Fruit fly (Drosophila melanogaster) ovary, adult (tissue): ENCODE results near the gene MAPk-Ak2.
A peak's percentile ranks its signal among the peaks of the same experiment; 100 is the strongest.

Experiments used
- CG17801 ChIP-seq: fragments of 200-800 bp; optimal IDR thresholded peaks from 2 replicates; lab custom pipeline; 2019; ENCODE audit warnings: missing biosample characterization, mild to moderate bottlenecking, missing genetic modification characterization, moderate library complexity; ENCODE audit not compliant: partially characterized antibody

The MAPk-Ak2 gene

DNA sequence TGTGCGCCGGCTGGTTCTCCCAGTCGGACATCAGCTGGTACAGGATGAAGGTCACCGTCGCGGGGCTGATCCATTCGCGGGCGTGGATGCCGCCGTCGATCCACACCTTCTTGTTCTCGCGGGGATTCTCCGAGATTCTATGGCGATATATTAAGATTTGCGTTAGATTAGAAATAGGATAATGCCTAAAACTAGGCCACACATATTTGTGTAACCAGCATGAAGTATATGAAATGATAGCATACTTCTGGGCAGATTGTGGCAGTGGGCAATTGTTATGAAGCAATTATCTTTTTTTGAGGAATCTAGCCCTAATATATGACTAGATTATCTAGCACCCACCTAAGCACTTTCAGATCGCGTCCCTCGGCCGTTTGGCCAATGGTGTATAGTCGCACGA is 2.7 kb upstream of the MAPk-Ak2 start:
- no peak for TF ChIP-seq CG17801 (GFP tag; lab: Kevin White, UChicago)

DNA sequence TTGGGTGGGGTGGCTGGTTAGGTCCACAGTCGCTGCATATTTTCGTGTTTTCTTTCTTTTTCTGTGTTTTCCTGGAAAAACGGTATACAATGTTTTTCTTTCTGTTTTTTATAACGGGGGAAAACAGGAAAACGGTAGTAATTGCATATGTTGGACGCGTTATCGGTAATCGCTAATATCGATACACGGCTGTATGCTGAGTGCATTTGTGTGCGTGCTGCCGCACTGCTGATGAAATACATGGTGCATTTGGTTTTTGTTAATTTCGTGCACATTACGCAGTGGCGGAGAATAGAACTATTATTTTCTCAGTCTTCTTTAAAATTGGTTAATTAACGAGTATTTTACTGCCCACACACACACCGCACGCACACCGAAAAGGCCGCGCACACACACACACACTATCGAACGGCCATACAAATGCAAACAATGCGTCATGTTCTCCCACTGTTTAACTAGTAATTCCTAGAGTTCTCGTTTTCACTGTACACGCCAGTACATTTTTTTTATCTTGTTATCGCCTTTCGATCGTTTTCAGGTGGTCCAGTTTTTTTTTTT is 481 bp downstream of the MAPk-Ak2 start:
- no peak for TF ChIP-seq CG17801 (GFP tag; lab: Kevin White, UChicago)

DNA sequence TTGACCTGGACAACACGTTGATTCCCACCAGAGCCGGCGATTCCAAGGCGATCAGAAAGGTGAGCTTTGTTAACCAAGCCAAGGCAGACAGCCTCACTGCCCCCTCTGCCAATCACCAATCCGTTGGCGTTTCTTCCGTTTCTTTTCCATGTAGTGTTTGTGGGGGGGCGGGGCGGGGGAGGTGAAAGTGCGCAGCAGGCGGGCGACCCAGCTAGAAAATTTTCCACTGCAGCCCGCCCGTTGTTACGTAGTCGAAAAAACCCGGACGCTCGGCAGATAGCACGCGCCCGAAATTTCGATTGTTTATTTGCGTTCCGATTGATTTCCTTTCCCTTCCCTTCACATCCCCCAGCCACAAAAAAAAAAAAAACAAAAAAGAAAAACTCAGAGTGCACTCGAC is 7.9 kb downstream of the MAPk-Ak2 start:
- no peak for TF ChIP-seq CG17801 (GFP tag; lab: Kevin White, UChicago)

DNA sequence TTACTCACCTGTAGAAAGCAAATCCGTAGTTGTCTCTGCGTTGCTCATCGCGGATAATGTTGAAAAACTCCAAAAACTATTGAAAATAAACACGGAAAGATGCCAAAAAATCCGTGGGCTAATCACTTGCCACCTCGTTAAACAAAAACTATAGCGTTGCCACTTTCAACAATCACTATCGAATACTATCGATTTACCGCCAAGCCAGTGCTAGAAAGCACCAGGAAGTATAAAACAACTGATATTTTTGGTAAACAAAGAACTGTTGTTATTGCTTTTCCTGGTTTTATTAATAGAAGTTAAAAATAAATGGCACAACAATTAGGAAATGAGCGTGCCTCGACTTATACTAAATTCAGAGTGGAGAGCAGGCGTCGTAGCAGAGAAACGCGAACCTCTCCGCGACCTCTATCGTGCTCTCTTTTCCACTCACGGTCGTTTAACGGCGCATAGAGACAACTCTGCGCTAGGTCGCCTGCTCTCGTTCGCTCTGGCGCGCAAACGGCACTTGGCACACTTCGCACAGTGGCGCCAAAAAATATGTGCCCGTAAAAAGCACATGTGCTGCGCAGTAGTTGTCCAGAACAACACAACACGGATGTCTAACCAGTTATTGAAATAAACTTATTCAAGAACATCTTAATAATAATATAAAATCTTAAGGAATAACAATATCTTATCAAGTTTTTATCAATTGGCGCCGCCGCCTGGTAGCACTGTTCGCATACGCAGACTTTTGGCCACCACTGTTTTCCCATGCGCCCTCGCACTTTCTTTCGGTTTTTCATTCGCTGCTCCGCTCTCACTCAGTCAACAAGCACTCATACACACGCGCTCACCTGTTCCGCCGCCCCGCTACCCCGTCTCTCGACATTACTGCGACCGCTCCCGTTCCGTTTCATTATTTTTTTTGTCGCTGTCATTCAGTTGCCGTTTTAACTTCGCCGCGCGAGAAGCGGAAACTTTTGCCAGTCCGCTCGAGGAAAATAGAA is 8.9 kb downstream of the MAPk-Ak2 start, which contains the start of the genes lin-52 and CG15771:
Gene lin-52, minus strand, starts transcription at position 122 of the 992 bp plus-strand sequence.
Gene CG15771, plus strand, starts transcription at position 738 of the 992 bp plus-strand sequence.
- TF ChIP-seq CG17801 (GFP tag; lab: Kevin White, UChicago): peak; percentile 96

DNA sequence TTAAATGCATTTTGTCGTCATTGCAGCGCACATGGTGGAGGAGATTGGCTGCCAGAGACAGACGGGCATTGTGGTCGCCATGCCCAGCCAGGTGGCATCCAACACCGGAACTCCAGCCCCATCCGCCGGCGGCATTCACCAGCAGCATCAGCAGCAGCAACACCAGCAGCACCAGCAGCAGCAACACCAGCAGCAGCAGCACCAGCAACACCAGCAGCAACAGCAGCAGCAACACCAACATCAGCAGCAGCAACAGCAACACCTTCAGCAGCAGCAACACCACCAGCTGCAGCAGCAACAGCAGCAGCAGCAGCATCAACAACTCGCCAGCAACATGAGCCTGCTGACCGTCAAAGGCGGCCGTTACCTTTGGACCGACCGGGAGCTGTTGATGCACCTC is 11.2 kb downstream of the MAPk-Ak2 start:
- no peak for TF ChIP-seq CG17801 (GFP tag; lab: Kevin White, UChicago)

DNA sequence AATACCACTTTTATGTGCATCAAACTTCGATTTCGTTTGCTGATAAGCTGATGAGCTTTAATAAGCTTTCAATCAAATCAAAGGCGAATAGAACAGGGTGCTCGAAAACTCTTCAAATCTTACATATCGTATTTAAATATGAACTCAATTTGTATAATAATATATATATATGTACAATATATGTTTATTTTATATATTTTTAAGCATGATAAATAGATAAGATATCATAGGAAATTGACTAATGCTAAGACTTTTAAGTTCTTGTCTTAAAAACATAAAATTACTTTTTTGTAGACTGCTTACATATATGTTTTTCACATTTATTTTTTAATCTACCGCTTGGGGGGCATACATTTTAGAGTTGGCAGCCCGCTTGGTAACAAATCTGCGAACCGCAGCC is 12.1 kb downstream of the MAPk-Ak2 start, which contains the start of gene CG15772:
Gene CG15772, plus strand, starts transcription at position 301 of the 400 bp plus-strand sequence.
- no peak for TF ChIP-seq CG17801 (GFP tag; lab: Kevin White, UChicago)

DNA sequence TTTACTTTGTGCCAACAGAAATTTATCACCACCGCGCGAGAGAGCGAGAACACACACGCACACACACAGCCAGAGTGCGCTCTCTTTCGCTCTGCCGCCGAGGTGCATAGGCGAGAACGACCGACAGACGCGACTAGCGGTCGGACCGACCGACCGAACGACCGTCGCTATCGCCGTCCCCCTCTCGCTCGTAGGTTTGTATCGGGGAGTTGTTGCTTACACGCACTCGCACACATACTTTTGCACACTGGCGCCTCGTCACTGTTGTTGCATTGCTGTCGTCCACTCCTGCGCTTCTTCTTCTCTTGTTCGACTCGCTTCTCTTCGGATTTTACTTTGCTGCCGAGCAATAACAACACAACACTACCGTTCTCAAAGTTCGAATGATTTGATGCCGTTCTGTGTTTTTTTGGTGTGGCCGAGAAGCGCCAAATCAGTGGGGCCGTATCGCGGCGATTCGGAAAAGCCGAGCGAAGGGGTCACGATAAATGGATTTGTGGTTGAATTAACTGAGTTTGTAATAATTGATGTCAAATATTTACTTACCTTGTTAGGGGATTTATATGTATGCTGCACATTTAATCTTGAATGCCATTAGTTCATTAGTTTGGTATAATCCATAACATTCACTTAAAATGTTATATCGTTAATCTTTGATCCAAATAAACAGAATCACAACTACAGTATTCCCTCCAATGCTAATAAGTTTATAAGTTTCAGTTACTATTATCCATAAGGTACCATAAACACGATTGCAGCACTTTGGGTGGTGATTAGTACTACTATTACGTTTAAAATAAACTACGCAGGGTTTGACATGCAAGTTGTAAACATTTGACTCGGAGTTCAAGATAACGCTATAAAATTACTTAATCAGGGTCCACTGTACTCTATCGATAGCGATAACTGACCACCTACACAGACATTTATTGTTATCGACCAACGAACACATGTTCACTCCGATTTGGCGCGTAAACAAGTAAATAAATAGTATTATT is 16.8 kb downstream of the MAPk-Ak2 start, which contains the start of the genes IntS6 and Rtel1:
Gene IntS6, minus strand, starts transcription at position 391 of the 998 bp plus-strand sequence.
Gene Rtel1, plus strand, starts transcription at position 884 of the 998 bp plus-strand sequence.
- TF ChIP-seq CG17801 (GFP tag; lab: Kevin White, UChicago): peak; percentile 95

DNA sequence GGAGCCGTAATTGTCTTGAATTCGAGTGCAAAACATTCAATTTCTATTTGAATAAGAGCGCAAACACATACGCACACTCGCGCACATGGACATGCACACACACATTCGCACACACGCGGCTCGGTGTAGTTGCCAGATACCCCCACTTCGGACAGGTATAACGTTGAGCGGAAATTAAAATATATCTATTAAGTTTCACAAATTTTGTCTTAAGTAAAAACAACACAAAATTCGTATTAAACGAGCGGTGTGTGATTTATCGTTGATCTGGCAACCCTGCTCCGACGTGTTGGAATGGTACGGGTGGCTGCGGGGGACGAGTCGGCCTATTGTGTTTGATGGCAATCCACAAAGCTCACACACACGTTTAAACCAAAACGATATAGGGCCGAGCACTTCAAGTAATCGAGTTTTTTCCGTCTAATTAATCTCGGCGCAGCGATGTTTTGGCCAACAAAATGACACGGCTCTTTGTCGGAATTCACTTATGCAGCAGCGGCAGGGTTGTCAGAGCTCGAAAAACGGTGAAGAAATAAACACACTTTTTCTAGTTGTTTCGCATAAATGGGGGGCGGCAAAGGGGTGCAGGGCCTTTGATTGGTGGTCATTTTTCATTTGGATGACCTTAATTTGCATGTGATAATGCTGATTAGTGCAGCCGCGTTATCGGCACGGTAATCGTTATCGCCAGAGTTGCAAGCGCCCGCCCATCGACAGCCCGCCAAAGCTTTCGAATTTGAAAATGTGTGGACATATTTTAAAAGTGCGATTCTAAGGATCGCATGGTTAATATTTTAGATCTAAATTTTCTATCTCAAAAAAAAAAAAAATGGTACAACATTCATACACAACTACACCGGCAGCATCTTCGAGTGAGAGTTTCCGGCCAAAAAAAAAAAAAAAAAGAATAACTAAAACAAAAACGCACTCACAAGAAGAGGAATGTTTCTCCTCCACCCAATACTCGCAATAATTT is 17.9 kb downstream of the MAPk-Ak2 start:
- peak; percentile 79 for TF ChIP-seq CG17801 (GFP tag; lab: Kevin White, UChicago)

DNA sequence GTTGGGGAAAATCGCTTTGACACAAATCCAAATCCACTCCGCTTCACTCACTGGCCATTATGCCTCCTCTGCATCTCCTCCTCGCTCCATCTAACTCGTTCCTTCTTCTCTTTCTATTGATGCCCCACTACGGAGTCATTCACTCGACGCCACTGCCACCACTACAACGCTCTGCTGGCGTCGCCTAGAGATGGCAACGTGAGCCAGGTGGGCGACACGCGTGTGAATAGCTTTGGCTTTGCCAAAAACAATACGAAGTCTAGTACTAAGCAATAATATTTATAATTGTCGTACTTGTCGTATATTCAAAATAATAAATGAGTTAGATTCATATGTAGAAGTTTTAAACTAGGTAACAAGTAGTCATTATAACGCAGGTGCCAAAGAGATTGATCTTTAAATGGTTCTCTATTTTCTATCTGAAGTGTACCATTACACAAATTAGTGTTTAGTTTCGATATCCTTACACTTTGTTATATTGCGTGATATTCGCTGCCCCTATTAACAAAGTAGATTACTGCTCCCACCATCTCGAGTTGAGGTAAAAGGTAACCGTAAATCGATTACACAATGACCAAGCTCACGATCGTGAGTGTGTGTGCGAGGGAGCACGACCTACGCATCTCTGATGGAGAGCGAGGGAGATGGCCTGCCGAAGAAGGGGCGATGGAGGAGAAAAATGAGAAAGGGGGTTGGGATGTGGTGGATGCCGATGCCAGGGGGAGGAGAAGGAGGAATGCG is 18.8 kb downstream of the MAPk-Ak2 start:
- TF ChIP-seq CG17801 (GFP tag; lab: Kevin White, UChicago): no peak

DNA sequence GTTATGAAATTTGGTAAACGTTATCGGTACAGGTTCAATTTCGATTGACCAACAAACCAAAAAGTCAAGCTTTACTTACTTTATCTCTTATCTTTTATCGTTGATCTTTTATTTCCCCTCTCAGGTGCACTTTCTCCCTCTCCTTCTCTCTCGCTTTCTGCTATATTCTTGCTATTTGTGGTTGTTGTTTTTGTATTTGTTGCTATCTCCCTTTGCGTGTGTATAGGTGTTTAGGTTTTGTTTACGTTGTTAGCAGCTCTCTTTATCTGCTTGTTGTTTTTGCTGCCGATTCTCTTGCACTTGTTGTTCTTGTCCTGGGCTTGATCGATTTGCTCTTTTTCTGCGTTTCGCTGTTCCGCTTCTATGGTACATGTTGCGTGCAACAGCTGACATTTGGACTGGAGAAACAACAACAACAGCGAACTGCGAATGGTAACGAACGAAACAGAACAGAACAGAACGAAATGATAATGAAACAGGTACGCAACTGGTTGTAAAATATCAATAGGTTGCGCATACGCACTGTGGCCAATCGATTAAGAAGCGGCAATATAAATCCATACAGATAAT is 19.6 kb downstream of the MAPk-Ak2 start:
- TF ChIP-seq CG17801 (GFP tag; lab: Kevin White, UChicago): no peak

DNA sequence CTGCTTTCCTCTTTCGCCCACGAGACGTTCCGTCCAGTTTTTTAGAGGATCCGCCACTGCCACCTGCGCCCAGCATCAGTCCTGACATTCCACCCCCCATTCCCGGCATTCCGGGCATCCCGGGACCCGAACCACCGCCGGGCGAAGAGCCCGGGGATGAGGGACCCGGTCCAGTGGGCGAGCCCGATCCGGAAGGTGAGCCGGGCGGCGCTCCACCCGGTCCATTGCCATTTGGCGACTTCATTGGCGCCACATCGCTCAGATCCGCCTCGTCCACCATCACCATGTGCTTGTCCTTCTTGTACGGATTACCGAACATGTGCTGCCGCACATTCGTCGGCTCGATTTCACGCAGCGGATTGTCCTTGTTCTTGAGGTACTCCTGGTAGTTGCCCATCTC is 22.4 kb downstream of the MAPk-Ak2 start:
- TF ChIP-seq CG17801 (GFP tag; lab: Kevin White, UChicago): no peak

DNA sequence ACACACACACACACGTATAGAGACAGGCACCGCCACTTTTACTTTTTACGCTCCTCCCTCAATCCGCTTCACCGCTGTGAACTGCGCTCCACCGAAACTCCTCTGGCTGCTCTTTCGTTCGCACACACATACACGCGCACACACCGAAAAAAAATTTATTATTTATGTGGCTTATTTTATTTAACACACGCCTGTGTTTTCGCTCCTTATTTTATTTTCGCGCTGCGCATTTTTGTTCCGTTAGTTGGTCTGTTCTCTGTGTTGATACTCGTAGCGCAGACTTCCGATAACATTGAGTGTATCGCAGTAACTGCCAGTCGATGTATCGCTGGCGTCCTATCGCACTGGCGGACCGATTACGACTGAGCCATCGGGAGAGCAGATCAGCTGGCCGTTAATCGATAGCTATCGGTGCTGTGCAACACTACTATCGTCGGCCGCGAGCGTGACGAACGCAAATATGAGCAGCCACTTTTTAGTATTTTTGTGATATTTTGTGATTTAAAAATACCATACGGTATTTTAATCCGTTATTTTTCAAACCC is 26.3 kb downstream of the MAPk-Ak2 start, which contains the start of gene Snx27:
Gene Snx27, minus strand, starts transcription at position 356 of the 545 bp plus-strand sequence.
- peak; percentile 76 for TF ChIP-seq CG17801 (GFP tag; lab: Kevin White, UChicago)
